Fruit fly (Drosophila melanogaster): ENCODE results near the gene Indy.
A peak's percentile ranks its signal among the peaks of the same experiment; 100 is the strongest.

- no peak for TF ChIP-seq toe (GFP tag; optimal IDR thresholded peaks at IDR 0.05)
- TF ChIP-seq CG33017 (tag; optimal IDR thresholded peaks at IDR 0.05) = peak; percentile 37
- no peak for TF ChIP-seq cnc (optimal IDR thresholded peaks at IDR 0.05)
Measured at dm6 chr3L:18801194-18801695, 44.8 kb downstream of the Indy start, which contains the start of gene ftz-f1.
